Fruit fly (Drosophila melanogaster) whole organism: Measurements from ENCODE around the gene Glg1.

ENCODE experiments used
- CG8478 ChIP-seq: fragments of >200 bp; optimal IDR thresholded peaks from 2 replicates; lab custom pipeline; 2018; ENCODE audit warnings: inconsistent platforms
- Dll ChIP-seq: fragments of >200 bp; optimal IDR thresholded peaks from 2 replicates; lab custom pipeline; 2017
- EcR ChIP-seq, 2 experiments: fragments of >200 bp; optimal IDR thresholded peaks; 2 replicates each; lab custom pipeline; 2017; ENCODE audit warnings: missing biosample characterization in 2 of 2, missing genetic modification characterization in 2 of 2, missing genetic modification reagents in 2 of 2
- psq ChIP-seq: fragments of >200 bp; optimal IDR thresholded peaks from 2 replicates; lab custom pipeline; 2017
- usp ChIP-seq: fragments of >200 bp; optimal IDR thresholded peaks from 2 replicates; lab custom pipeline; 2017; ENCODE audit warnings: missing biosample characterization, missing genetic modification characterization, mixed read lengths

DNA sequence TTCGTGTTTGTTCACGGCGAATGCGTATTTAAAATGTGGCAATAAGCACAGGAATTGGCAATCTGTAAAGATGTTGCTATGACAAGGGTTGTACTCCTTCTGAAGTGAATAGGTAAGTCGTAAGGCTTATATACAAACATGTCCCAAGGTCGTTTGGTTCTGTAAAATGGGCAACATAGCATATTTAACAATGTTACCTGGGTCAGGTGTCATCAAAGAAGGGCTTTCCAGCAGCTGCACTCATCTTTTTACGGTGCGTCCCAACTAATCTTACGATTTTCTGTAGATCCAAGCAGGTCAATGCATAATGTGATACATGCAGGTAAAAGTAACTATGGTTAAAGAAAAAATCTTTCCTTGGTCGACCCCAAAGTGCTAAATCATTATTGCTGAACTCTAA lies 16.9 kb downstream of the Glg1 start, which contains the start of gene Neu2:
- TF ChIP-seq CG8478 (no peak), Dll (lab: Kevin White, UChicago) (no peak), EcR (GFP tag; optimal IDR thresholded peaks at IDR 0.05; lab: Kevin White, UChicago) (no peak), psq (no peak), usp (GFP tag; lab: Kevin White, UChicago) (no peak)
